Fruit fly (Drosophila melanogaster) whole organism: ENCODE data around the gene CG14280.

Experiments
- CG8478 ChIP-seq: fragments of >200 bp; optimal IDR thresholded peaks from 2 replicates; lab custom pipeline; 2018; ENCODE audit warnings: inconsistent platforms
- Dll ChIP-seq: fragments of >200 bp; optimal IDR thresholded peaks from 2 replicates; lab custom pipeline; 2017
- EcR ChIP-seq, 2 experiments: fragments of >200 bp; optimal IDR thresholded peaks; 2 replicates each; lab custom pipeline; 2017; ENCODE audit warnings: missing biosample characterization in 2 of 2, missing genetic modification characterization in 2 of 2, missing genetic modification reagents in 2 of 2
- pan ChIP-seq: fragments of >200 bp; optimal IDR thresholded peaks from 2 replicates; lab custom pipeline; 2017
- psq ChIP-seq: fragments of >200 bp; optimal IDR thresholded peaks from 2 replicates; lab custom pipeline; 2017
- usp ChIP-seq: fragments of >200 bp; optimal IDR thresholded peaks from 2 replicates; lab custom pipeline; 2017; ENCODE audit warnings: missing biosample characterization, missing genetic modification characterization, mixed read lengths

CG14280 gene

DNA sequence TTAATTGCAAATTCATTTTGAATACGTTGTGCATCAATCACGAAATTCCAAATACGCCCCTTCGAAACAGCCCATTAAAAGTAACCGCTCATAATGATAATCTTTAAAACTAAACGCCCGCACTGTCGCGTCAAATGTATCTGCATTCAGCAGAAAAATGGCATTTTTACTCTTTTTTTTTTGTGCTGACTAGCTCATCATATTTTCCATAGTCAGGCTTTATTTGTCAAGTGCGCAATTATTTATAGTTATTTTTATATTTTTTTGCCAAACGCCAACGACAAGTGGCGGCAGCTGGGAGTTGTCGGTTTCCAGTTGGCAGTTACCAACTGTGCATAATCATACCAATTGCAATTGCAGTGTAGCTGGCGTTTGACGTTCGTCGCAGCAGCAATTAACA is at the start of gene CG14280:
Gene CG14280, plus strand, starts transcription at position 301 of the 400 bp plus-strand sequence.
- TF ChIP-seq CG8478 (lab: Kevin White, UChicago) (no peak), psq (lab: Kevin White, UChicago) (no peak), EcR (GFP tag; optimal IDR thresholded peaks at IDR 0.05; lab: Kevin White, UChicago) (no peak), usp (GFP tag; lab: Kevin White, UChicago) (no peak), pan (lab: Kevin White, UChicago) (no peak), Dll (lab: Kevin White, UChicago) (no peak)

DNA sequence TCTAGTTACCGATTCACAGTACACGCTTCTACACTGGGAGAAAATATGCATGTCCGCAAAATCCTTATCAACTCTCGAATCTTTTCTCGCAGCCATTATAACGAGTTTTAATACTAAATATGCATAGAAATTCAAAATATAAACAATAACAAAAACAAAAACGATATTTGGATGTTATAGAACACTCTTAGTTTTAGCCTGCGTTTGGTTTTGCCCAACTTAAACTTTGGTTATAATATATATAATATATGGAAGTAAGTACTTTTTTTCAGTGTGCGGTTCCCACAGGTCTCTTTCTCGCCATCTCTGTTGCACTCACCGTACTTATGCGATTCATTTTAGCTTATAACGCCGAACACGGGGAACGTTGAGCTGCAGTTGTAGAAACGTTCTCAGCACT is 44.8 kb upstream of the CG14280 start, which contains the start of gene cry:
Gene cry, plus strand, starts transcription at position 377 of the 400 bp plus-strand sequence.
- TF ChIP-seq pan (lab: Kevin White, UChicago) = no peak
- no peak for TF ChIP-seq psq (lab: Kevin White, UChicago)
- TF ChIP-seq usp (GFP tag; lab: Kevin White, UChicago) = no peak
- TF ChIP-seq EcR (GFP tag; optimal IDR thresholded peaks at IDR 0.05; lab: Kevin White, UChicago) = no peak
- no peak for TF ChIP-seq CG8478 (lab: Kevin White, UChicago)
- TF ChIP-seq Dll (lab: Kevin White, UChicago) = no peak

DNA sequence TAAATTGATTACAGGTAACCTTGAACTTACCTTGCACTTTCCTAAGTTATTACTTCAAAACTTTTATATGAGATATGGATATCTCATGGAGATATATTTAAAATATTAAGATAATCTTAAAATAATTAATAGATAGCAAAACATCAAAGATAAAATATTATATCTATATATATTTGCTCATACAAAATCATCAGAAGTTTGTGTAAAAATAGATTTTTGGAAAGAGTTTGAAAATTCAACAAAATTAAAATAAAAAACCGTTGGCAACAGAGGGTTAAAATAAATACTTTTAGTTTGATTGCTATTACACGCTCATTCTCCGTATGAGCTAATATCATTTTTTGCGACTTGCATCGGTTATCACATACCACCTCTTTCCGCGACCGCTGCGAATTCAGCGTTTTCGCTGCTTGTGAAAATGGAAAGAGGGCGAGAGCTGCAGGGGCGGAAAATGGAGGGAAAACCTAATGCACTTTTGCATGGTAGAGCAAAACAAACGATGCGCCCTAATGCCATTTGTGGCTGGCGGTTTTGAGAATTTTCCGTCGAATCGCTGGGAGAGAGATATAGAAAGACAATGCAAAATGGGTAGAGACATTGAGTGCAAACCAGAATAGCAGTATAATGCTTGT is 43.9 kb upstream of the CG14280 start:
- TF ChIP-seq Dll (lab: Kevin White, UChicago) (no peak), usp (GFP tag; lab: Kevin White, UChicago) (no peak), psq (lab: Kevin White, UChicago) (no peak), CG8478 (lab: Kevin White, UChicago) (no peak), pan (lab: Kevin White, UChicago) (no peak), EcR (GFP tag; optimal IDR thresholded peaks at IDR 0.05; lab: Kevin White, UChicago) (no peak)

DNA sequence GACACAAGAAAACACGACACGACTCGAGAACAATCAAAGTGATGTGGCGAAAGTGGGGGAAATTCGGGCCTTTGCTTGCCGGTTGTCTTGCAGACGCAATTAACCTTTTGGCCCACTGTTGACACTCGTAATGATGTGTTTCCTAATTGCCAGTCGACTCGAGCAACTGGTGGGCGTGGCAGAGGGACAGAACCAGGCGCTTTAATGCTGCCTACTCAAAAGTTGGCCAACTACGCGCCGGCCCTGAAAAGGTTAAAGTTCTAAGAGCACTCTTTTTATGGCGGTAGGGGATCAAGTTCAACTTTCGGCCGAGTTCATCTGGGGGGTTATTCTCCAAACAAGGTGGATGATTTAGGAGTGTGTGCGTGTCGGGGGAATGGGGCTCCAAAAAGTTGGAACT is 35.2 kb upstream of the CG14280 start:
- TF ChIP-seq usp (GFP tag; lab: Kevin White, UChicago) = no peak

DNA sequence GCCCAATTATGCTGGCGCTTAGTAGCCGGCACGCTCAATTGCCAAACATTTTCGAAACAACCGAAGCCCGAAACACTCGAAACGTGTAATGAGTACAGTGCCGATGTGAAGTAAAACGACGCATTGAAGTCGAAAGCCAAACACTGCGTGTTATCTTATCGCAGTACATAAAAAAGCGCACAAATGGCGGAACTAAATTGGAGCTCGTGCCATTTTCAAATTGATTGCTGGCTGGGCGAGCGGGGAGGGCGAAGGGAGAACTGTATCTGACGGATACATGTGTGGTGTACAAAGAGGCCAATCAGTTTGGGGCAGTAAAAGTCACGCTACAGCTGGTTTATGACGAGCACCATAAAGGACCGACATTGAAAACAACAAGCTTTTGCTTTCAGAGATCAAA is 33.2 kb upstream of the CG14280 start:
- TF ChIP-seq pan (lab: Kevin White, UChicago) (no peak), EcR (GFP tag; optimal IDR thresholded peaks at IDR 0.05; lab: Kevin White, UChicago) (no peak), psq (lab: Kevin White, UChicago) (no peak)

DNA sequence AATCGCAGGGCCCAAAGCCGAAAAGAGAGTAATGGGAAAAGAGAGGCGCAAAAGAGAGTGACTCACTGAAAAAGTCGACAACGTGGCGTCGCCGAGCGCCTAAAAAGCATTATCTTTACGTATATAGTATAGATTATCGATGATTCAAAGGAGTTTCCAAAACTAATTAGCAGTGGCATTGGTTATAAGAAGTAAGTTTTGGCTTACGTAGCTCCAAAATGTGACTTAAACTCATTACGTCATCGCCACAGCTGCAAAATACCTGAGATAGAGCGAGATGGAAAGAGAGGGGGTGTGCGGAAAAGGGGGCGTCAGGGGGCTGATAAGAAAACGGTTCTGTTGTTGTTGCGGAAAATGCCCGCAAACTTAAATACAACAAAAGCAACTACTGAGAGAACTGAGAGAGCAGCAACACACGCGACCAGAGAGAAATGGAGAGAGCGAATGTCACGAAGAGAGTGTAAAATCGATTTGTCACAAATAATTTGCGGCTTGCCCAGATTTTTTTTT is 31.1 kb upstream of the CG14280 start:
- TF ChIP-seq pan (lab: Kevin White, UChicago) (no peak), Dll (lab: Kevin White, UChicago) (peak; percentile 50)

DNA sequence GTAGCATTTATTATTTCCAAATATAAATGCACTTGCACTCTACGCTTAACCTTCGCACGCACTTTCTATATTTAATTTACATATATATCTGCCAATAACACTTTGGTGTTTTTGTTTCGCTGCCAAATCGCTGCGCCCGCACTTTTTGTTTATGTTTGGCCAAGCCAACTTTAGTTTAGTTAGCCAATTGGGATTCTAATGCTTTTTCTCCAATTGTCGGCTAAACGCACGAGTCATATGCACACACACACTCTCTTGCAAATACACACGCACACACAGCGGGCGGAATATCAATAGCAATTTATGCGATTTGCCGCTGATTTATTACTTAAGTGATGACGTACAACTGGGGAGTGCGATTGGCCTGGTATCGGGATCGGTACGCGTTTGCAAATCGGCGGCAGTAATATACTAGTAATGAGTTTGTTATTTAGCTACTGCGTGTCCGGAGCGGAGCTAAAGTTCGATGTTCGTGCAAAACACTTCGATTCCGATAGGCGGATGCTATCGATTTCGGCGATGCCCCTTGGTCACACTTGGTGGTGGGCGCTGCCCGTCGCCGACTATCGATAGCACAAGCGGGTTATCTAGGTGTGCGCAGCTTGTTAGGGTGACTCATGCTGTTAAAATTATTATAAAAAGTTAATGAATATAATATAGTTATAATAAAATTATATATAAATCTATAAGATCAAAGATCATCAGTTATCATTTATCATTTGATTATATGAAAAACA is 30.3 kb upstream of the CG14280 start, which contains the start of gene vib:
Gene vib, minus strand, starts transcription at position 515 of the 737 bp plus-strand sequence.
- TF ChIP-seq CG8478 (lab: Kevin White, UChicago) (no peak), Dll (lab: Kevin White, UChicago) (no peak), EcR (GFP tag; optimal IDR thresholded peaks at IDR 0.05; lab: Kevin White, UChicago) (no peak), pan (lab: Kevin White, UChicago) (no peak), usp (GFP tag; lab: Kevin White, UChicago) (no peak), psq (lab: Kevin White, UChicago) (no peak)

DNA sequence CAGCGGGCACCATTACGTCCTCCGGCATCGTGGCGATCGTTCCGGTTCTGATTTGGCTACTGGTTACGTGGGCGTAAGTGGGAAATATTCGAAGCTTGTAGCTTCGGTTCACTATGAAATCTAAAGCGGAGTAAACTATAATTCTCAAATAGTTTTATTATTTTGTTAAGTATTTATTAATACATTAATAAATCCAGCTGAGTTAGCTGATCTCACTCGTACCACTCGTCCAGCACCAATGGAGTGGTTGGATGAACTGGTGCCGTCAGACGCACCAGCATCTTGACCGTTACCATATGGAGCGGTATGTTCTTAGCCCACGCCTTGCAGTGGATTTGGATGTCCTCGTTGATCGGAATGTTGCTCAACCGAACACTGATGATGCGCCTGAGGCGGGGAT is 28.5 kb upstream of the CG14280 start, which contains the start of gene CG11703:
Gene CG11703, minus strand, starts transcription at position 101 of the 400 bp plus-strand sequence.
- TF ChIP-seq usp (GFP tag; lab: Kevin White, UChicago) = no peak
- TF ChIP-seq EcR (GFP tag; optimal IDR thresholded peaks at IDR 0.05; lab: Kevin White, UChicago) = no peak
- TF ChIP-seq Dll (lab: Kevin White, UChicago) = no peak
- TF ChIP-seq pan (lab: Kevin White, UChicago) = no peak
- TF ChIP-seq psq (lab: Kevin White, UChicago) = no peak
- no peak for TF ChIP-seq CG8478 (lab: Kevin White, UChicago)

DNA sequence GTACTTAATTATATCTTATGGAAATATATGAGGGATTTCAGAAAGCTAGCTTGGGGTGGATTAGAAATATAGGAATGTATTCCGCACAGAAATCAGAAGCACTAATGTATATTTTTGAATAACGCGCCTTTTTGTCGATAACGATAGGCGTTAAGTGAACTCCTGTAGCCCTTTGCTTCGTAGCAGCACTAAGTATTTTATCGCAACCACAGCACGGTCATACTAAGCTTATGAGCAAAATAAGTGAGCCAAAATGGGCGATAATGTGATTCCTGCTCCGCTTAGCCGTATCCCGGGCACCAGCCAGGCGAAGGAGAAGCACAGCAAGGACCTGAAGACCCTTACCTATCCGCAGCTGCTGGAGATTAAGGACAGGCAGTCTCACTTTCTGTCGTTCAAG is 27.3 kb upstream of the CG14280 start, which contains the start of the genes CG5250 and Polr2M:
Gene CG5250, minus strand, starts transcription at position 32 of the 400 bp plus-strand sequence.
Gene Polr2M, plus strand, starts transcription at position 219 of the 400 bp plus-strand sequence.
- TF ChIP-seq Dll (lab: Kevin White, UChicago) (no peak), psq (lab: Kevin White, UChicago) (no peak), usp (GFP tag; lab: Kevin White, UChicago) (no peak), pan (lab: Kevin White, UChicago) (no peak), EcR (GFP tag; optimal IDR thresholded peaks at IDR 0.05; lab: Kevin White, UChicago) (no peak), CG8478 (lab: Kevin White, UChicago) (no peak)

DNA sequence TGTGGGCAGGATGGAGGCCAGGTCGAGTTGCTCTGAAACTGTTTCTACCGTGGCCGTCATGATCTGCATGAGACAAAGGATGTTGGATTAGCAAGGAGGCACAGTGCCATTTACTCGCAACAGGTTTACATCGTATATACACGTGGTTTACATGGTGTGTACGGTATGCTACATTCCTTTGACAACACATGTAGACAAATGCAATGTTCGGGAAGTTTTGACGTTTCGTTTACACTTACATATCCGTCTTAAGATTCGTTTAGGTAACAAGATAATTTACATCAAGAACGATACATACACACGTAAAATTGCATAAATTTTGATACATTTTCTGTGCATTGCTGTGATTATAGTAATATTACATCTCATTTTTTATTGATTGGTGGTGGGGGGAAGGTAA is 17.6 kb upstream of the CG14280 start:
- TF ChIP-seq psq (lab: Kevin White, UChicago) = no peak
- TF ChIP-seq Dll (lab: Kevin White, UChicago) = no peak
- no peak for TF ChIP-seq CG8478 (lab: Kevin White, UChicago)
- no peak for TF ChIP-seq EcR (GFP tag; optimal IDR thresholded peaks at IDR 0.05; lab: Kevin White, UChicago)
- no peak for TF ChIP-seq pan (lab: Kevin White, UChicago)
- TF ChIP-seq usp (GFP tag; lab: Kevin White, UChicago) = no peak

DNA sequence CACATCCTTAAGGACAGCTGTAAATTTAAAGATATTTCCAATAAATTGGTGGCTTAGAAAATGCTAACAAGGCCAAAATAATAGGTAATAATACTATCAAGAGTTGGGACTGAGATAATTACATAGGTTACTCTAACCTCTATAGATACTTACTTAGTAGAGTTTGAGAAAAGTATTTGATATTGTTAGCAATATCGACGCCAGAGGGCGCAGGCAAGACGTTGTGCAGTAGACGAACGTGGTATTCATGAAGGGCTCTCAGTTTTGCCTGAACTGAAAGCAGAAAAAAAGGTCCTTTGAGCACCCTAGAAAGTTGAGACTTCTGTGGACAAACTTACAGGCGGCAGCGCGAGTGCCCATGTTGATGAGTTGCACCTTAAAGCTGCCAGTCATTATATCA is 11.2 kb upstream of the CG14280 start:
- no peak for TF ChIP-seq Dll (lab: Kevin White, UChicago)
- TF ChIP-seq pan (lab: Kevin White, UChicago) = no peak
- TF ChIP-seq EcR (GFP tag; optimal IDR thresholded peaks at IDR 0.05; lab: Kevin White, UChicago) = no peak
- TF ChIP-seq psq (lab: Kevin White, UChicago) = no peak
